Worm (Caenorhabditis elegans) whole organism, L4 larva: ENCODE data around the gene mtr-4.

Source experiments
- jun-1 ChIP-seq: fragments of 150-350 bp; optimal IDR thresholded peaks from 2 replicates; lab custom pipeline; 2014; ENCODE audit warnings: missing biosample characterization, missing genetic modification reagents, missing genetic modification characterization
- lin-13 ChIP-seq: fragments of 150-350 bp; optimal IDR thresholded peaks from 2 replicates; lab custom pipeline; 2014; ENCODE audit warnings: missing biosample characterization, missing genetic modification reagents, missing genetic modification characterization
- lin-39 ChIP-seq: fragments of 150-350 bp; optimal IDR thresholded peaks from 2 replicates; lab custom pipeline; 2014; ENCODE audit warnings: missing biosample characterization, missing genetic modification reagents, missing genetic modification characterization
- lsy-2 ChIP-seq, 2 experiments: fragments of 150-350 bp in 1 of 2; sonication (generic microtip) in 1 of 2; optimal IDR thresholded peaks; 2 replicates each; lab custom pipeline; 2014 to 2017; ENCODE audit warnings: missing biosample characterization in 2 of 2, missing genetic modification characterization in 2 of 2
- mdl-1 ChIP-seq, 2 experiments: fragments of 150-350 bp in 1 of 2; sonication (generic microtip) in 1 of 2; optimal IDR thresholded peaks; 2 replicates each; lab custom pipeline; 2014 to 2017; ENCODE audit warnings: missing biosample characterization in 2 of 2, missing genetic modification characterization in 2 of 2
- nhr-10 ChIP-seq: fragments of 150-350 bp; optimal IDR thresholded peaks from 2 replicates; lab custom pipeline; 2014; ENCODE audit warnings: missing biosample characterization, missing genetic modification characterization
- nhr-237 ChIP-seq: sonication (generic microtip); optimal IDR thresholded peaks from 2 replicates; lab custom pipeline; 2017; ENCODE audit warnings: missing biosample characterization, missing genetic modification characterization
- nhr-6 ChIP-seq: fragments of 150-350 bp; optimal IDR thresholded peaks from 2 replicates; lab custom pipeline; 2014; ENCODE audit warnings: missing biosample characterization, missing genetic modification characterization
- snpc-4 ChIP-seq: fragments of 150-350 bp; optimal IDR thresholded peaks from 2 replicates; lab custom pipeline; 2014; ENCODE audit warnings: missing biosample characterization, missing genetic modification characterization
- vab-7 ChIP-seq: fragments of 200-800 bp; sonication (Bioruptor generic); IDR thresholded peaks from 2 replicates; pipeline ENCODE4 v1.3.6; 2022; ENCODE audit warnings: missing genetic modification reagents, missing genetic modification characterization, missing compliant biosample characterization

DNA sequence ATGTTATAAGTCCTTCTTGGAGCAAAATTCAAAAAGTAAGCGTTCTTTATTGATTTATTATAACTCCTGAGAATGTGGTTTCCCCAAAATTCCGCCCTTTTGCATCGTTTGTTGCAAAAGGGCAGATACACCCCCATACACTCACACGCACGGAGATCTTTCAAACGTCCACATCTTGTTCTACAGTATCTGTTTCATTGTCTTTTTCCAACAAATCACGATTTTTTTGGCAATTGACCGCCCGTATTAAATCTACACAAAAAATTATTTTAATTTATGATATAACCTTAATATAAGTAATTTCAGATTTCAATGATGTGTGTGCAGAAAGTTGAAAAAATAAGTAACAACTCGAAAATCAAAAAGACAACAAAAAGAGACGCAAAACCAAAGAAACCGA lies 36.0 kb upstream of the mtr-4 start, which contains the start of gene T13F2.4:
- TF ChIP-seq lsy-2 (tag; optimal IDR thresholded peaks at IDR 0.05; lab: Kevin White, UChicago) (no peak), snpc-4 (no peak), vab-7 (no peak), lin-39 (tag; lab: Kevin White, UChicago) (no peak), nhr-237 (no peak), mdl-1 (tag; optimal IDR thresholded peaks at IDR 0.05; lab: Kevin White, UChicago) (no peak), lin-13 (no peak), nhr-10 (tag; lab: Kevin White, UChicago) (no peak), jun-1 (tag; lab: Kevin White, UChicago) (no peak), nhr-6 (tag; lab: Kevin White, UChicago) (no peak)
